Fruit fly (Drosophila melanogaster): Measurements from ENCODE around the gene RabX5.
A peak's percentile ranks its signal among the peaks of the same experiment; 100 is the strongest.

Gene RabX5

DNA sequence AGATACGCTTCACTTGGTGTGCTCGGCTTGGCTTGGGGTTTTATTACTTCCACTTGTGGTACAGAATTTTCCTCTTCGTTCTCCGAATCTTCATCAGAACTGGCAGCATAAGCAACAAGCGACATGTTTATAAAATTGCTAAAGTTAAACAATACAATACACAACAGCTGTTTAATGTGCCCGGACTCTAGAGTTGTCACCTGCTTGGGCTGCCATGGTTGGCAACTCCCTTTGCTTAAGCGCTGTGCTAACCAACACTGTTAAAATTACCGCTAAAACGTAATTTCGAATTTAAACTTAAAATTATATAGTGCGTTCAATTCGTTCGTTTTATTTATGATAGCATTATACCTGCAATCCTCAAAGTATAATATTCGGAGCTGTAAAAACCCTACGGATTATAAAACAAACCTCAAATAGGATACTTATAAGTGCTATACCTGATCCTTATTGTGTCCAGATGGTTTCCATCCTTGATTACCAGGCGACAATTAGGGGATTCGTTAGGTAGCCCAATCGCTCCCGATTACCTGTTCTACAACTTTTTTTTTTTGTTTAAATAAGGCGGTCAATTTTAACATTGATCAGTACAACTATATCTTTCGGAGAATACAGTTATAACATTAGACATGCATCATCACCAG is 22.5 kb downstream of the RabX5 start, which contains the start of the genes CG17249 and Bro:
Gene CG17249, minus strand, starts transcription at position 189 of the 644 bp plus-strand sequence.
Gene Bro, plus strand, starts transcription at position 594 of the 644 bp plus-strand sequence.
- TF ChIP-seq CG15710 (tag; optimal IDR thresholded peaks at IDR 0.05) = peak; percentile 83
- no peak for TF ChIP-seq CG12605 (GFP tag; IDR thresholded peaks at IDR 0.05)

DNA sequence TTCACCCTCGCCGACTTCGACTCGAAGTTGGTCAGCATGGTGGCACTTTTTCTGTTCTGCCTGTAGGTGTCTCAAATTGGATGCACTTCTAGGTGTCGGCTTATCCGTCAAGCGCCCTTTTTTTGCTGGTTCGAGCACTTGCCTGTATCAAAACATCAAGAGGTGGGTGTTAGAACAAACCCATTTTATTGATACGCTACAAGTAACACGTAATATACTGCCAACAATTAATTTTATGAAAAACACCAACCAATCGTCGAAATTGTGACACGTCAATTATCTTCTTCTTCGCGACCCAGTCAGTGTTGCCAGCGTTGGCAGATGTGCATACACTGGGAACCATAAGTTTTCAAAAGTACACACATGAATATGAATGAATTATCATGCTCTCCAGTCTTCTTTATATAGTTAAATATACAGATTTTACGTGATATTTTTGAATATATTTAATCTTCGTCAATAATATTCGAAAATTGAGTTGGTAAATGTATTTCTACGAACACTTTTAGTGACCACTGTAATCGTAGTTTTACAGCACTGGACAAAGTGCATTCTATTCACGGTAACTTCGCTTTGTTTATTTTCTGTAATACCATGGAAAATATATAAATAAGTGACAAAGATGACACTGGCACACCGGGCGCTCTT is 24.9 kb downstream of the RabX5 start, which contains the start of the genes alphaCOP and CG13919:
Gene alphaCOP, minus strand, starts transcription at position 280 of the 648 bp plus-strand sequence.
Gene CG13919, plus strand, starts transcription at position 548 of the 648 bp plus-strand sequence.
- TF ChIP-seq fd96Ca (GFP tag; IDR thresholded peaks at IDR 0.05) (peak; percentile 95), Snoo (tag; optimal IDR thresholded peaks at IDR 0.05) (peak; percentile 98), Pif1A (GFP tag; optimal IDR thresholded peaks at IDR 0.05) (peak; percentile 99), CG8301 (tag; optimal IDR thresholded peaks at IDR 0.05) (peak; percentile 95), CG14655 (GFP tag; optimal IDR thresholded peaks at IDR 0.05) (peak; percentile 94), CG10348 (GFP tag; IDR thresholded peaks at IDR 0.05) (peak; percentile 91), D1 (tag; optimal IDR thresholded peaks at IDR 0.05) (no peak), CG17806 (tag; optimal IDR thresholded peaks at IDR 0.05) (peak; percentile 95), Pif1B (GFP tag; optimal IDR thresholded peaks at IDR 0.05) (peak; percentile 98), CG9948 (tag; optimal IDR thresholded peaks at IDR 0.05) (peak; percentile 95), CG4496 (GFP tag; IDR thresholded peaks at IDR 0.05) (peak; percentile 98), CG15710 (tag; optimal IDR thresholded peaks at IDR 0.05) (peak; percentile 98), EcR (GFP tag; optimal IDR thresholded peaks at IDR 0.05) (peak; percentile 53), CG12605 (GFP tag; IDR thresholded peaks at IDR 0.05) (peak; percentile 95), Ets98B (GFP tag; IDR thresholded peaks at IDR 0.05) (peak; percentile 98), rn (GFP tag; IDR thresholded peaks at IDR 0.05) (peak; percentile 96), CG32121 (GFP tag; IDR thresholded peaks at IDR 0.05) (peak; percentile 98), gl (tag; optimal IDR thresholded peaks at IDR 0.05) (peak; percentile 92), CG34367 (tag; optimal IDR thresholded peaks at IDR 0.05) (peak; percentile 97), CG8159 (tag; optimal IDR thresholded peaks at IDR 0.05) (peak; percentile 96), CG13204 (GFP tag; optimal IDR thresholded peaks at IDR 0.05) (no peak)

DNA sequence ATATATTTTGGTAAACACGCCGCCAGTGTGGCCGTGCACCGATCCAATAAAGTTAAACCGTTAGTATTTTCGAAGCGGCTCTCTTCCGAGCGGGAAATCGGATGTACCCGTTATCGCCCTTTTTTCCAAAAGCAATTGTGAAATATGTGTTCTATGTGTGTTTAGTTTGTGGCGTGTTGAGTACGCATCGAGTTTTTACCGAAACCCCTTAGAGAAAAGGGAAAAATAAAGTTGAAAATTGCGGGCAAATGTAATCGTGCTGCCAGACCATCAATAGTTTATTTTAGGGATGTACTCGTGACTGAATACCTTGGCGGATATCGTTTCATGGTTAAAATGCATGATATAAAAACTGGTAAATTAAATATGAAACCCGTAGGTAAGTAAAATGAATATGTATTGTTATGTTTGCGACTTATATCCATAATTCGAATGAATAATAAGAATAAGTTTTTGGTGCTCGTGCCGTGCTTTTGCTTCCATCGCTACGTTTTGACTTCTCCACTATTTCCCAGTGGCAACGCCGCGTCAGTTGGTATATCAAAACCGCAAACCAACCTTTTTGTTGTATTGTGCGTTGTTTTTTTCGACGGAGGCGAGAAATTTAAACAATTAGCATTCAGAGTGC is 30.6 kb downstream of the RabX5 start, which contains the start of the genes Mettl2 and Bgb:
Gene Mettl2, minus strand, starts transcription at position 51 of the 628 bp plus-strand sequence.
Gene Bgb, plus strand, starts transcription at position 527 of the 628 bp plus-strand sequence.
- no peak for TF ChIP-seq Pif1B (GFP tag; optimal IDR thresholded peaks at IDR 0.05)
- peak; percentile 69 for TF ChIP-seq CG9948 (tag; optimal IDR thresholded peaks at IDR 0.05)
- no peak; the same call in 1 of the 2 replicates for TF ChIP-seq CG32121 (GFP tag; IDR thresholded peaks at IDR 0.05)
- no peak for TF ChIP-seq CG8301 (tag; optimal IDR thresholded peaks at IDR 0.05)
- TF ChIP-seq rn (GFP tag; IDR thresholded peaks at IDR 0.05) = peak; percentile 57
- TF ChIP-seq Ets98B (GFP tag; IDR thresholded peaks at IDR 0.05) = peak; percentile 57; the same call in 1 of the 2 replicates
- TF ChIP-seq CG34367 (tag; optimal IDR thresholded peaks at IDR 0.05) = peak; percentile 31
- TF ChIP-seq CG14655 (GFP tag; optimal IDR thresholded peaks at IDR 0.05) = no peak
- peak; percentile 68 for TF ChIP-seq CG15710 (tag; optimal IDR thresholded peaks at IDR 0.05)
- TF ChIP-seq Snoo (tag; optimal IDR thresholded peaks at IDR 0.05) = peak; percentile 66
- peak; percentile 84 for TF ChIP-seq CG4496 (GFP tag; IDR thresholded peaks at IDR 0.05)
- peak; percentile 66 for TF ChIP-seq CG17806 (tag; optimal IDR thresholded peaks at IDR 0.05)
- TF ChIP-seq CG12605 (GFP tag; IDR thresholded peaks at IDR 0.05) = 0 out of 2 replicates have a peak, but pooled peaks have one; percentile 33
- TF ChIP-seq CG8159 (tag; optimal IDR thresholded peaks at IDR 0.05) = peak; percentile 75
- TF ChIP-seq fd96Ca (GFP tag; IDR thresholded peaks at IDR 0.05) = peak; percentile 50; the same call in 1 of the 3 replicates

DNA sequence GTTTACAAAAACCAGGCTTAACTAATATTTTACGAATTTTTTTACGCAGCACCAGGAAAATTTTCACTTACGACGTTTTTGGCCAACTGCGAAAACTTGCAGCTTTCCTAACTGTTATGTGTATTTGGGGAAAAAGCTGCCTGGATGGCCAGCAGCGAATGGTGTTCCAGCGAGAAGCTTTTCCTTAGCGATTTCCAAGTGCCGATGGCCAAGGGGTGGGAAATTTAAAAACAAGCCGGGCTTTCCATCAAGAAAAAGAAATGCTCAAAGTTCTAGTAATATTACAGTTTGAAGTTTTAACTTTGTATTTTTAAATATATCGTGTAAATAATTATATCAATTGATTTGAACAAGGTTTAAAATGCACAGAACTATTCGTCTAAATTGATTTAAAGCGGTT is 32.3 kb downstream of the RabX5 start, which contains the start of gene nSyb:
Gene nSyb, minus strand, starts transcription at position 101 of the 400 bp plus-strand sequence.
- TF ChIP-seq CG34367 (tag; optimal IDR thresholded peaks at IDR 0.05) (no peak), rn (GFP tag; IDR thresholded peaks at IDR 0.05) (no peak), CG13204 (GFP tag; optimal IDR thresholded peaks at IDR 0.05) (no peak), EcR (GFP tag; optimal IDR thresholded peaks at IDR 0.05) (no peak), Pif1A (GFP tag; optimal IDR thresholded peaks at IDR 0.05) (no peak), CG8301 (tag; optimal IDR thresholded peaks at IDR 0.05) (no peak), CG10348 (GFP tag; IDR thresholded peaks at IDR 0.05) (no peak), Pif1B (GFP tag; optimal IDR thresholded peaks at IDR 0.05) (no peak)

DNA sequence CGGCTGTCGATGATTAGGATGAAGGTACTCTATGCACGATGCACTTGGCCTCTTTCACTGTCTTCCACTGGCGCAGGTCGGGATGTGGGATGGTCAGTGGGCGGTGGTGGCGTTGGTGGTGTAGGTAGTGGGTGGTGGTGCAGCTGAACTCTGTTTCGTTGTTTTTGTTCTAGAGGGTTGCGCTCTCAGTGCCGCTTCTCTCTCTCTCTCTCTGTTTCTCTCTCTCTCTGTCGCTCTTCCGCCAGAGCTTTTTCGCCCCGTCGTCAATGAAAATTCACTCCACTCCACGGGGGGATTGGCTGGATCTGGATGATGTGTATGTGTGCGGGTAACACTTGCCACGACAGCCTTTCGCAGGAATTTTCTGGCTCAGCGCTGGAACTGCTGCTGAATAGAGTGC is 33.0 kb downstream of the RabX5 start:
- TF ChIP-seq Snoo (tag; optimal IDR thresholded peaks at IDR 0.05) = no peak
- TF ChIP-seq CG4496 (GFP tag; IDR thresholded peaks at IDR 0.05) = no peak
- TF ChIP-seq CG8159 (tag; optimal IDR thresholded peaks at IDR 0.05) = no peak
- no peak for TF ChIP-seq D1 (tag; optimal IDR thresholded peaks at IDR 0.05)
- TF ChIP-seq Pif1A (GFP tag; optimal IDR thresholded peaks at IDR 0.05) = no peak

Measured in whole organism, pupa.